Worm (Caenorhabditis elegans) whole organism, midembryonic: ENCODE results near the gene clc-17.

Source experiments
- T22C8.4 ChIP-seq: fragments of 200-800 bp; sonication (Bioruptor generic); IDR thresholded peaks from 2 replicates; pipeline ENCODE4 v1.3.6; 2022; ENCODE audit warnings: missing genetic modification characterization, missing compliant biosample characterization
- cog-1 ChIP-seq: sonication (generic microtip); optimal IDR thresholded peaks from 2 replicates; lab custom pipeline; 2016; ENCODE audit warnings: missing genetic modification characterization, missing compliant biosample characterization
- flt-1 ChIP-seq: fragments of 200-800 bp; sonication (Bioruptor generic); IDR thresholded peaks from 2 replicates; pipeline ENCODE4 v1.3.6; 2022; ENCODE audit warnings: missing genetic modification characterization, missing compliant biosample characterization
- klf-2 ChIP-seq: fragments of 200-800 bp; sonication (Bioruptor generic); conservative IDR thresholded peaks from 2 replicates; pipeline ENCODE4 v1.3.6; 2022; ENCODE audit warnings: missing genetic modification reagents, missing genetic modification characterization, missing compliant biosample characterization
- med-1 ChIP-seq: sonication (generic microtip); optimal IDR thresholded peaks from 2 replicates; lab custom pipeline; 2017; ENCODE audit warnings: missing genetic modification characterization, mild to moderate bottlenecking, missing compliant biosample characterization, antibody characterized with exemption, missing genetic modification reagents; ENCODE audit not compliant: insufficient read depth
- ref-1 ChIP-seq: fragments of 200-800 bp; sonication (Bioruptor generic); conservative IDR thresholded peaks from 2 replicates; pipeline ENCODE4 v1.3.6; 2022; ENCODE audit warnings: missing genetic modification reagents, missing genetic modification characterization, missing compliant biosample characterization
- tab-1 ChIP-seq: fragments of 200-800 bp; sonication (Bioruptor generic); IDR thresholded peaks from 2 replicates; pipeline ENCODE4 v1.3.6; 2022; ENCODE audit warnings: missing genetic modification characterization, missing compliant biosample characterization
- ztf-23 ChIP-seq: fragments of 200-800 bp; sonication (Bioruptor generic); IDR thresholded peaks from 2 replicates; pipeline ENCODE4 v1.3.6; 2022; ENCODE audit warnings: missing genetic modification reagents, missing genetic modification characterization, missing compliant biosample characterization
- ztf-29 ChIP-seq: fragments of 200-800 bp; sonication (Bioruptor generic); IDR thresholded peaks from 2 replicates; pipeline ENCODE4 v1.3.6; 2022; ENCODE audit warnings: missing genetic modification reagents, missing genetic modification characterization, missing compliant biosample characterization

clc-17 gene

DNA sequence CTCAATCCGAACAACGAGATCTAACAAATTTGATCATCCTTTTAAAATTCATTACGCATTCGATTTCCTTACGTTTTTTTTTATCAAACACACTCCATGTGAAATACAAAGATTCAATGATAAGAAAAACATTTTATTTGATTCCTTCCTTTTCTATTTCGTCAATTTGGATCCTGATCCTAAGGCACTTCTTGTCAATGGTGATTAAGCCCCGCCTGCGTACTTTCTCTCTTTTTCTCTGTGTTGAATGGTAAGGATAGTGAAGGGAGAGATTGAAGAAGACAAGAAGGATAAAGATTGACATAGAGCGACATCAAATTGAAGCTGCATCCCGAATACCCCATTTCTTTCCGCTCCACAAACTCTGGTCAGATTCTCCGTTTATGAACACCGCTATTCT is 2.0 kb downstream of the clc-17 start, which contains the start of gene grd-1:
grd-1 (plus strand) TSS at position 241 of the 400 bp plus-strand sequence.
- TF ChIP-seq ref-1 (GFP tag; lab: Robert Waterston, UW) (no peak), med-1 (GFP tag; lab: Kevin White, UChicago) (no peak), ztf-23 (no peak), klf-2 (GFP tag; lab: Robert Waterston, UW) (no peak), cog-1 (tag; lab: Kevin White, UChicago) (no peak), ztf-29 (GFP tag; lab: Robert Waterston, UW) (no peak), T22C8.4 (GFP tag; lab: Robert Waterston, UW) (no peak), flt-1 (GFP tag; lab: Robert Waterston, UW) (no peak), tab-1 (GFP tag; lab: Robert Waterston, UW) (no peak)

DNA sequence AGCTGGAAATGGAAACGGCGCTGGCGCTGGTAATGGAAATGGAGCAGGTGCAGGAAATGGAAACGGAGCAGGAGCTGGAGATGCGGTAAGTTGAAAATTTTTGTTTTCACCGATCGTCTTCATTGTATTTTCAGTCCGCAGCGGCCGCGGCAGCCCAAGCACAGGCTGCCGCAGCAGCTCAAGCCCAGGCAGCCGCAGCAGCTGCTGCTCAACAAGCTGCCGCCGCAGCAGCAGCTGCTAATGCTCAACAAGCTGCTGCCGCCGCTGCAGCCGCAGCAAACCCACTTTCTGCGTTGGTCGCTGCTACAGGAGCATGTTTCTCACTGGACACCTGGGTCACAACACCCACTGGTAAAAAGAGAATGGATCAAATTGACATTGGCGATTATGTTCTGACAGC is 7.2 kb downstream of the clc-17 start:
- TF ChIP-seq ztf-23 = no peak
- TF ChIP-seq cog-1 (tag; lab: Kevin White, UChicago) = no peak
- no peak for TF ChIP-seq med-1 (GFP tag; lab: Kevin White, UChicago)
- no peak for TF ChIP-seq ztf-29 (GFP tag; lab: Robert Waterston, UW)
- TF ChIP-seq tab-1 (GFP tag; lab: Robert Waterston, UW) = no peak
- no peak for TF ChIP-seq ref-1 (GFP tag; lab: Robert Waterston, UW)
- no peak for TF ChIP-seq klf-2 (GFP tag; lab: Robert Waterston, UW)
- no peak for TF ChIP-seq flt-1 (GFP tag; lab: Robert Waterston, UW)
- TF ChIP-seq T22C8.4 (GFP tag; lab: Robert Waterston, UW) = no peak

DNA sequence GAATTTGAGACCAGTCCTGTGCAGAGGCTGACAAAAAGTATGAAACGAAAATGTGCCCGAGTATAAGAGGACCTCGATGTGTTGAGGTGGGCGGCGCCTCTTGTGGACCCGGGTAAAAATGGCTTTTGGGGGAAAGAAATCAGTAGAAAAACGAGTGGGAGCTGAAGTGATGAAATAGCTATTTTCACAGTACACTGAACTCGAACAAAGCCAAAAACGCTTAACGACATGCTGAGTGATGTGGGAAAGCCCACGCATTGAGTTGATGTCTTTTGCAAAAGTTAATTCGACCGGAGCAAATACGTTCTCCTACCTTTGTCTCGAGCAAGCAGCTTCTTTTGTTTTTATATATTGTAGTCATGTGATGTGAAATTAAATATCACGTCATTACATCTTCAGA is 9.5 kb downstream of the clc-17 start, which contains the start of gene nlp-66:
nlp-66 (minus strand) TSS at position 101 of the 400 bp plus-strand sequence.
- TF ChIP-seq ztf-23 (no peak), cog-1 (tag; lab: Kevin White, UChicago) (no peak), klf-2 (GFP tag; lab: Robert Waterston, UW) (no peak), T22C8.4 (GFP tag; lab: Robert Waterston, UW) (no peak), ref-1 (GFP tag; lab: Robert Waterston, UW) (no peak), flt-1 (GFP tag; lab: Robert Waterston, UW) (no peak), med-1 (GFP tag; lab: Kevin White, UChicago) (no peak), tab-1 (GFP tag; lab: Robert Waterston, UW) (no peak), ztf-29 (GFP tag; lab: Robert Waterston, UW) (no peak)

DNA sequence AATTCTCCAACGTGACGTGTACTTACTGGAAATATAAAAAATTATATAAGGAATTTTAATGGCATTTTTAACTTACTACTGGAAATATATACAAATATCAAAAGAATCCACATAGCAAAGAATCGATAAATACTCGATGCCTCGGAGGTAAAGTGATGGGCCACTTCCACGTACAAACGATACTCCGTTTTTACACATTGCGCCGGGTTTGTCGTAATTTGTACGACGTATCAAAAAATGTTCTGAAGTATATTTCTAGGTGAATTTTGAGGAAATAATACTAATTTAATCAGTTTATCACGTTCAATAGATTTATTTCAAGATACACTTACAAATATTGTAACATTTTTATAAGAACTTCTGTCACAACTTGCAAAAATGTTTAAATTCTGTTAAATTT is 13.6 kb downstream of the clc-17 start, which contains the start of gene R08B4.3:
R08B4.3 (minus strand) TSS at position 198 of the 400 bp plus-strand sequence.
- no peak for TF ChIP-seq med-1 (GFP tag; lab: Kevin White, UChicago)
- no peak for TF ChIP-seq flt-1 (GFP tag; lab: Robert Waterston, UW)
- no peak for TF ChIP-seq klf-2 (GFP tag; lab: Robert Waterston, UW)
- no peak for TF ChIP-seq ztf-29 (GFP tag; lab: Robert Waterston, UW)
- TF ChIP-seq tab-1 (GFP tag; lab: Robert Waterston, UW) = no peak
- TF ChIP-seq T22C8.4 (GFP tag; lab: Robert Waterston, UW) = no peak
- no peak for TF ChIP-seq ztf-23

DNA sequence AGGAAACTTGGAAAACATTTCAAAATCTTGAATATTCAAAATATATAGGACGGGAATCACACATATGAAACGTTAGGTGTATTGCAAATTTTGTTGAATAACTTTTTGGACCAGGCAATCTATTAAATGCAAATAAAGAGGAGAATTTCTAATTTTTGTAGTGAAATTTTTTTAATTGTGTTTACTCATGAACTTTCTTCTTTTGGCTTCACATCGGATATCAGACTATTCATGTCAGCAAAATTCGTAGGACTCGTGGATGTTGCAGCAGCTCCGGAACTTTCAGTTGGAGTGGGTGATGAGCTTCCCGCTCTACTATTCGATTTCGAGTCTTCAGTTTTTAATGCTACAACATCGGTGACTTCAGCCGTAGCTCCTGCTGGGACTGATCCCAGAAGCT is 15.2 kb downstream of the clc-17 start:
- TF ChIP-seq med-1 (GFP tag; lab: Kevin White, UChicago) (no peak), T22C8.4 (GFP tag; lab: Robert Waterston, UW) (no peak), ztf-29 (GFP tag; lab: Robert Waterston, UW) (no peak), cog-1 (tag; lab: Kevin White, UChicago) (no peak), flt-1 (GFP tag; lab: Robert Waterston, UW) (no peak), tab-1 (GFP tag; lab: Robert Waterston, UW) (no peak), ref-1 (GFP tag; lab: Robert Waterston, UW) (no peak), klf-2 (GFP tag; lab: Robert Waterston, UW) (no peak), ztf-23 (no peak)

DNA sequence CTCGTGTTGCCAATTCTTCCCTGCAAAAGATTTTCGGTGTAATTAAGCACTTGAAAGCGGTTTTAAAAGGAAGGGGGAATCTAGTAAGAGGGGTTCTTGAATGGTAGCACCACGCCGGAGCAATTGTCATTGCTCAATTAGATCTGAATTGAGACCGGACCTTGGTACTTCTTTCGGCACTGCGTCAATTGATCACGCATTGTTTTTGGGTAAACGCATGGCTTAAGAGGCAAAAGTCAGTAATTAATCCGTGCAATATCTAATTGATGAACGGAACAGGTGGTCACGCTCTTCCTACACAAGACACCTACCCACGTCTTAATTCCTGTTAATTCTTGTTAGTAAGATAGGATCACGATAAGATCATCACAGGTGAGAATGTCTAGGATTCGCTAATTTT is 16.8 kb downstream of the clc-17 start:
- no peak for TF ChIP-seq ztf-29 (GFP tag; lab: Robert Waterston, UW)
- no peak for TF ChIP-seq T22C8.4 (GFP tag; lab: Robert Waterston, UW)
- no peak for TF ChIP-seq klf-2 (GFP tag; lab: Robert Waterston, UW)
- TF ChIP-seq flt-1 (GFP tag; lab: Robert Waterston, UW) = no peak
- TF ChIP-seq cog-1 (tag; lab: Kevin White, UChicago) = no peak
- no peak for TF ChIP-seq ref-1 (GFP tag; lab: Robert Waterston, UW)
- no peak for TF ChIP-seq tab-1 (GFP tag; lab: Robert Waterston, UW)
- no peak for TF ChIP-seq ztf-23

DNA sequence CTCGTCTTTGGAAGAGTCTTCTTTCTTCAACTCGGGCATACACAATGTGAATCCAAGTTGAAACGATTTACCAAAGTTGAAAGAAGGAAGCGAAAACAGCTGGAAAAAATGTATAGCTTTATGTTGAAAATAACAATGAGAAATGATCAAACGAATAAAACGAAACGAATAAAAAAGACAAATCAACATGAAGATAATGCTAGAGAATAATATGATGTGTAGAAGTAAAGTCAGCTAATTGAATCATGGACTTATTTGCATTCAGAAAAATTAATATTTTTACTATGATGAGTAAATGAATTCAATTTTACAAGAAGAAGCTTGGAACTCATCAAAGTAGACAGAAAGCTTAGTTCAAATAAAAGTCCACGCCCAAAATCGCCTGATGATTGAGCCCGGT is 18.3 kb downstream of the clc-17 start, which contains the start of gene alr-1:
alr-1 (minus strand) TSS at position 101 of the 400 bp plus-strand sequence.
- TF ChIP-seq ztf-29 (GFP tag; lab: Robert Waterston, UW) = no peak
- TF ChIP-seq ztf-23 = no peak
- no peak for TF ChIP-seq flt-1 (GFP tag; lab: Robert Waterston, UW)
- TF ChIP-seq ref-1 (GFP tag; lab: Robert Waterston, UW) = no peak
- no peak for TF ChIP-seq klf-2 (GFP tag; lab: Robert Waterston, UW)
- no peak for TF ChIP-seq cog-1 (tag; lab: Kevin White, UChicago)

DNA sequence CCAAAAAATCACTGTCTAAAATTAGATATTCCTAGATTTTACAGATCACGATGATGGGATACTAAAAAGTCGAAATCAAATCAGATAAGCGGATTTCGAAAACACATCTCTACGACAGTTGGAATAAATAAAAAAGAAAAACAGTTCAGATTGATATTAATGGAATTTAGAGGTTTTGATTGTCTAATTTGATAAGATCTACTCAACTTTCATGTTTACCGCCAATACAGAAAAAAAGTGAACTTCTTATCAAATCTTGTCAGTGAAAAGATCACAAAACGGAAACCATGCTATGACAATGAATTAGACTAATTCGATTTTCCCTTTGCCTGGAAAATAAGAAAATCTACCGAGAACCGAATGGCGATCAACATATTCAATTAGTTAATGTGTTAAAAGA is 19.1 kb downstream of the clc-17 start:
- TF ChIP-seq tab-1 (GFP tag; lab: Robert Waterston, UW) (no peak), flt-1 (GFP tag; lab: Robert Waterston, UW) (no peak), klf-2 (GFP tag; lab: Robert Waterston, UW) (no peak), cog-1 (tag; lab: Kevin White, UChicago) (no peak), ztf-23 (no peak), med-1 (GFP tag; lab: Kevin White, UChicago) (no peak), ref-1 (GFP tag; lab: Robert Waterston, UW) (no peak), ztf-29 (GFP tag; lab: Robert Waterston, UW) (no peak), T22C8.4 (GFP tag; lab: Robert Waterston, UW) (no peak)

DNA sequence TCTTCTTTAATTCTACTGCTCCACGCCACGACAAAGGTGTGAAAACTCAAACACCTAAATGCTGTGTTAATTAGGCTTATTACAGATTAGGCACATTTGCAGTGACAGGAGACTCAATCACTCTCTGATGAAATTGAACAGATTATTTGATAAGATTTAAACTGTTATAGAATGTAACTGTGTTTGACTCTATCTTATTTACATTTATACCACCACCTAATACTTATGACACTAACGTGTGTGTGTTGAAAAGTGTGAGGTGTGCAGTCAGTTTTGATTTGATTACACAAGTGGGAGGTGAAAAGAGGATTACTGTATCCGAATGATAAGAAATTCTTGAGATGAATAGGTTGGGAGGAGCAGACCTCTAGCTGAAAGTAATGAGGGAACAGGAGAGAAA is 25.1 kb downstream of the clc-17 start:
- TF ChIP-seq ztf-23 = no peak
- TF ChIP-seq klf-2 (GFP tag; lab: Robert Waterston, UW) = no peak
- no peak for TF ChIP-seq tab-1 (GFP tag; lab: Robert Waterston, UW)
- no peak for TF ChIP-seq T22C8.4 (GFP tag; lab: Robert Waterston, UW)
- no peak for TF ChIP-seq flt-1 (GFP tag; lab: Robert Waterston, UW)
- TF ChIP-seq ztf-29 (GFP tag; lab: Robert Waterston, UW) = no peak
- TF ChIP-seq med-1 (GFP tag; lab: Kevin White, UChicago) = no peak
- TF ChIP-seq cog-1 (tag; lab: Kevin White, UChicago) = no peak
- TF ChIP-seq ref-1 (GFP tag; lab: Robert Waterston, UW) = no peak
